Fruit fly (Drosophila melanogaster): ENCODE results near the gene CG33322.

CG33322 gene

DNA sequence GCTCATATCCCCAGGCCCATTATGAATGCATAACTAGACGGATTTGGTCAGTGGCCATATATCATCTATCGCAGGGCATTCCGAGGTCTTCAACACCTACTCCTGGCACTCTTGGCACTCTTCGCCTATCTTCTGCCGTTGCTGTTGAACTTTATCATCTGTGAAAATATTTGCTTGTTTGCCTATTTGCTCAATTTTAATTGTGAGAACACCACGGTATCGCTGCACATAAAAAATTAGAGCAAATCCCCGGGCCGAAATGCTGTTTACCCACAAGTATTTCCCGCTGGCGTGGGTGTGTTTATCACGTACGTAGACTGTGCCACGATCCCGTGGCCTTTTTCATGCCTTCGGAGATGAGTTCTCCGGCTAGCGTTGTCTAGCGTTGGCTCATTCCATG is 35.3 kb downstream of the CG33322 start (continued):
- TF ChIP-seq Hsf (GFP tag; optimal IDR thresholded peaks at IDR 0.05) = peak; percentile 38
- TF ChIP-seq exex (tag; optimal IDR thresholded peaks at IDR 0.05) = no peak
- peak; percentile 75 for TF ChIP-seq CG11398 (GFP tag; optimal IDR thresholded peaks at IDR 0.05)
- TF ChIP-seq fd96Cb (tag; optimal IDR thresholded peaks at IDR 0.05) = peak; percentile 18
- peak; percentile 11; the same call in 1 of the 3 replicates for TF ChIP-seq Dbx (GFP tag; IDR thresholded peaks at IDR 0.05)
- no peak for TF ChIP-seq Dad (GFP tag; optimal IDR thresholded peaks at IDR 0.05)
- no peak for TF ChIP-seq Ada2b (GFP tag; IDR thresholded peaks at IDR 0.05)
- peak; percentile 56 for TF ChIP-seq CG14710 (tag; optimal IDR thresholded peaks at IDR 0.05)
- 0 out of 2 replicates have a peak, but pooled peaks have one; percentile 33 for TF ChIP-seq seq (GFP tag; IDR thresholded peaks at IDR 0.05)
- TF ChIP-seq CG9609 (GFP tag; optimal IDR thresholded peaks at IDR 0.05) = peak; percentile 48
- TF ChIP-seq Fer3 (tag; optimal IDR thresholded peaks at IDR 0.05) = peak; percentile 57
- TF ChIP-seq klu (GFP tag; IDR thresholded peaks at IDR 0.05) = no peak
- TF ChIP-seq CG32772 (GFP tag; IDR thresholded peaks at IDR 0.05) = no peak
- no peak for TF ChIP-seq Dll (GFP tag; IDR thresholded peaks at IDR 0.05; ENCODE audit: partially characterized antibody)
- no peak for TF ChIP-seq Gug (GFP tag; IDR thresholded peaks at IDR 0.05)
- 0 out of 3 replicates have a peak, but pooled peaks have one; percentile 30 for TF ChIP-seq so (GFP tag; IDR thresholded peaks at IDR 0.05)
- TF ChIP-seq grau (tag; optimal IDR thresholded peaks at IDR 0.05) = peak; percentile 39
- peak; percentile 87 for TF ChIP-seq ATbp (GFP tag; optimal IDR thresholded peaks at IDR 0.05)
- no peak for TF ChIP-seq chinmo (GFP tag; IDR thresholded peaks at IDR 0.05; ENCODE audit: partially characterized antibody)
- peak; percentile 66 for TF ChIP-seq disco-r (GFP tag; optimal IDR thresholded peaks at IDR 0.05)
- no peak for TF ChIP-seq hth (optimal IDR thresholded peaks at IDR 0.05)
- TF ChIP-seq Aef1 (GFP tag; IDR thresholded peaks at IDR 0.05) = no peak
- TF ChIP-seq CoRest (tag; optimal IDR thresholded peaks at IDR 0.05) = peak; percentile 36
- no peak for TF ChIP-seq corto (GFP tag; optimal IDR thresholded peaks at IDR 0.05)
- TF ChIP-seq sisA (GFP tag; IDR thresholded peaks at IDR 0.05) = no peak
- TF ChIP-seq tap (tag; optimal IDR thresholded peaks at IDR 0.05) = peak; percentile 5
- no peak for TF ChIP-seq jing (GFP tag; optimal IDR thresholded peaks at IDR 0.05)
- peak; percentile 53 for TF ChIP-seq CG18764 (GFP tag; optimal IDR thresholded peaks at IDR 0.05)
- TF ChIP-seq peb (GFP tag; IDR thresholded peaks at IDR 0.05) = 0 out of 2 replicates have a peak, but pooled peaks have one; percentile 28
- TF ChIP-seq D19A (tag; optimal IDR thresholded peaks at IDR 0.05) = peak; percentile 29
- TF ChIP-seq ERR (GFP tag; optimal IDR thresholded peaks at IDR 0.05) = no peak
- TF ChIP-seq PHDP (tag; optimal IDR thresholded peaks at IDR 0.05) = peak; percentile 54
- TF ChIP-seq lilli (GFP tag; optimal IDR thresholded peaks at IDR 0.05) = peak; percentile 26
- peak; percentile 12 for TF ChIP-seq CG2120 (GFP tag; optimal IDR thresholded peaks at IDR 0.05)
- TF ChIP-seq CG3407 (GFP tag; optimal IDR thresholded peaks at IDR 0.05) = peak; percentile 78
- TF ChIP-seq lola (GFP tag; optimal IDR thresholded peaks at IDR 0.05) = peak in 1 of 3 experiments; percentile 53
- peak; percentile 53; the same call in 1 of the 2 replicates for TF ChIP-seq CG4360 (GFP tag; IDR thresholded peaks at IDR 0.05)
- TF ChIP-seq ranshi (GFP tag; IDR thresholded peaks at IDR 0.05) = peak; percentile 53; the same call in 1 of the 2 replicates
- TF ChIP-seq luna (GFP tag; optimal IDR thresholded peaks at IDR 0.05) = no peak
- TF ChIP-seq Ravus (GFP tag; IDR thresholded peaks at IDR 0.05) = no peak

- TF ChIP-seq D (optimal IDR thresholded peaks at IDR 0.05) (peak; percentile 42), D (GFP tag; optimal IDR thresholded peaks at IDR 0.05) (no peak), cad (GFP tag; optimal IDR thresholded peaks at IDR 0.05) (peak; percentile 79), eve (GFP tag; optimal IDR thresholded peaks at IDR 0.05) (peak in 1 of 2 experiments; percentile 28), twi (tag; optimal IDR thresholded peaks at IDR 0.05) (peak; percentile 91), HmgZ (tag; optimal IDR thresholded peaks at IDR 0.05) (no peak), cg (GFP tag; optimal IDR thresholded peaks at IDR 0.05) (no peak), prd (optimal IDR thresholded peaks at IDR 0.05) (no peak), prd (GFP tag; IDR thresholded peaks at IDR 0.05) (peak; percentile 67; the same call in 2 of the 3 replicates), zen (tag; optimal IDR thresholded peaks at IDR 0.05) (peak; percentile 77), tll (GFP tag; optimal IDR thresholded peaks at IDR 0.05) (peak in 1 of 2 experiments; percentile 57), CG6175 (GFP tag; IDR thresholded peaks at IDR 0.05) (no peak)
These were observed 37.7 kb downstream of the CG33322 start for dm6 chr2L:20778380-20778779.

All from whole organism, embryonic.